Worm (Caenorhabditis elegans) whole organism, young adult: Measurements from ENCODE around the gene ZK402.5.

Source experiments
- F10E7.11 ChIP-seq: sonication (generic microtip); optimal IDR thresholded peaks from 2 replicates; lab custom pipeline; 2017; ENCODE audit warnings: mild to moderate bottlenecking, missing genetic modification characterization, moderate library complexity, missing compliant biosample characterization
- F57A8.1 ChIP-seq: fragments of 200-800 bp; sonication (Bioruptor generic); optimal IDR thresholded peaks from 2 replicates; lab custom pipeline; 2018; ENCODE audit warnings: mild to moderate bottlenecking, missing genetic modification characterization, moderate library complexity, missing compliant biosample characterization
- Y56A3A.18 ChIP-seq: fragments of 200-800 bp; sonication (Bioruptor generic); IDR thresholded peaks from 2 replicates; pipeline ENCODE4 v1.3.6; 2022; ENCODE audit warnings: missing genetic modification reagents, missing genetic modification characterization, missing compliant biosample characterization
- die-1 ChIP-seq: sonication (generic microtip); optimal IDR thresholded peaks from 2 replicates; lab custom pipeline; 2016; ENCODE audit warnings: missing genotype, mild to moderate bottlenecking, missing genetic modification characterization, missing compliant biosample characterization
- efl-1 ChIP-seq: fragments of 150-350 bp; optimal IDR thresholded peaks from 2 replicates; lab custom pipeline; 2014; ENCODE audit warnings: missing biosample characterization, missing genetic modification reagents, missing genetic modification characterization
- fkh-3 ChIP-seq: sonication (generic microtip); optimal IDR thresholded peaks from 2 replicates; lab custom pipeline; 2016; ENCODE audit warnings: mild to moderate bottlenecking, missing genetic modification characterization, missing compliant biosample characterization
- lir-1 ChIP-seq: fragments of 200-800 bp; sonication (Bioruptor generic); conservative IDR thresholded peaks from 2 replicates; pipeline ENCODE4 v1.3.6; 2022; ENCODE audit warnings: missing genetic modification reagents, missing genetic modification characterization, missing compliant biosample characterization
- nfya-1 ChIP-seq: sonication (generic microtip); optimal IDR thresholded peaks from 2 replicates; lab custom pipeline; 2017; ENCODE audit warnings: antibody characterized with exemption, missing compliant biosample characterization, missing genetic modification characterization, borderline replicate concordance; ENCODE audit not compliant: insufficient read depth
- snpc-1.1 ChIP-seq: sonication (generic microtip); optimal IDR thresholded peaks from 2 replicates; lab custom pipeline; 2017; ENCODE audit warnings: missing genetic modification characterization, mild to moderate bottlenecking, missing compliant biosample characterization, antibody characterized with exemption, moderate library complexity, missing genotype, missing genetic modification reagents; ENCODE audit not compliant: insufficient read depth
- snpc-4 ChIP-seq, 5 experiments: fragments of 150-350 bp in 1 of 5; sonication (generic microtip) in 4 of 5; optimal IDR thresholded peaks; 2 replicates each; lab custom pipeline; 2014 to 2018; ENCODE audit warnings: missing genetic modification characterization in 5 of 5, missing biosample characterization in 3 of 5, antibody characterized with exemption in 2 of 5, mild to moderate bottlenecking in 2 of 5, missing compliant biosample characterization in 2 of 5, missing genotype in 2 of 5, moderate library complexity in 2 of 5, missing genetic modification reagents in 1 of 5
- ztf-3 ChIP-seq: fragments of 200-800 bp; sonication (Bioruptor generic); optimal IDR thresholded peaks from 2 replicates; lab custom pipeline; 2018; ENCODE audit warnings: mild to moderate bottlenecking, missing genetic modification characterization, missing compliant biosample characterization

DNA sequence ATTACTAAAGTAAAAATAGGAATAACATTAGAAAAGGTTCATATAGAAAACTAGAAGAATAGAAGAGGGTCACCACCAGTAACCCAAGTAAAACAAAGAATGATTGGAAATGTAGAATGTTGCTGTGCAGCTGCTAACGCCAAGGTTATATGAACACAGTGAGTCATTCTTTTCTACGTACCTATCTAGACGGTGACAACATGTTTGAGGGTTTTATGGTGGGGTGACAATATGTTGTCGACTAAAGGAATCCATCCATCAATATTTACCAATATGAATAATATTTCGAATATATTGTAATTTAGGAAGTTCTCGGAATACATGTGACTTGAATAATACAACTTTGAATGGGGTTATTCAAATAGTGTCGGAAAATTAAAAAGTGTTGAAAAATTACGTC, at the start of gene ZK402.5:
- TF ChIP-seq lir-1, result no peak
- no peak for TF ChIP-seq efl-1 (GFP tag; lab: Kevin White, UChicago)
- no peak for TF ChIP-seq nfya-1 (tag; lab: Kevin White, UChicago)
- TF ChIP-seq snpc-4 (GFP tag; optimal IDR thresholded peaks at IDR 0.05; lab: Kevin White, UChicago), result no peak
- TF ChIP-seq snpc-4 (tag; optimal IDR thresholded peaks at IDR 0.05; lab: Kevin White, UChicago), result no peak
- no peak for TF ChIP-seq ztf-3 (GFP tag; lab: Kevin White, UChicago)
- no peak for TF ChIP-seq Y56A3A.18 (GFP tag; lab: Robert Waterston, UW)
- TF ChIP-seq F57A8.1 (GFP tag; lab: Kevin White, UChicago), result no peak
- no peak for TF ChIP-seq fkh-3 (tag; lab: Kevin White, UChicago)
- TF ChIP-seq die-1, result no peak
- no peak for TF ChIP-seq F10E7.11 (tag; lab: Kevin White, UChicago)
- no peak for TF ChIP-seq snpc-1.1 (tag; lab: Kevin White, UChicago)
